Worm (Caenorhabditis elegans) whole organism, young adult: ENCODE data around the gene B0547.2.

Source experiments
- D2030.7 ChIP-seq: fragments of 200-800 bp; sonication (Bioruptor generic); IDR thresholded peaks from 2 replicates; pipeline ENCODE4 v1.3.6; 2022; ENCODE audit warnings: missing genetic modification reagents, missing genetic modification characterization, missing compliant biosample characterization
- F22D6.2 ChIP-seq: sonication (generic microtip); optimal IDR thresholded peaks from 2 replicates; lab custom pipeline; 2016; ENCODE audit warnings: mild to moderate bottlenecking, missing genetic modification characterization, missing compliant biosample characterization
- F23B12.7 ChIP-seq: sonication (generic microtip); optimal IDR thresholded peaks from 2 replicates; lab custom pipeline; 2017; ENCODE audit warnings: missing genetic modification characterization, mild to moderate bottlenecking, missing compliant biosample characterization, antibody characterized with exemption, moderate library complexity; ENCODE audit not compliant: insufficient read depth
- F57A8.1 ChIP-seq: fragments of 200-800 bp; sonication (Bioruptor generic); optimal IDR thresholded peaks from 2 replicates; lab custom pipeline; 2018; ENCODE audit warnings: mild to moderate bottlenecking, missing genetic modification characterization, moderate library complexity, missing compliant biosample characterization
- K12H6.12 ChIP-seq: fragments of 200-800 bp; sonication (Bioruptor generic); optimal IDR thresholded peaks from 2 replicates; lab custom pipeline; 2018; ENCODE audit warnings: mild to moderate bottlenecking, missing genetic modification characterization, missing compliant biosample characterization
- Y53G8AR.9 ChIP-seq: fragments of 200-800 bp; sonication (Bioruptor generic); conservative IDR thresholded peaks from 2 replicates; pipeline ENCODE4 v1.3.6; 2022; ENCODE audit warnings: missing genetic modification reagents, missing genetic modification characterization, missing compliant biosample characterization
- Y56A3A.18 ChIP-seq: fragments of 200-800 bp; sonication (Bioruptor generic); IDR thresholded peaks from 2 replicates; pipeline ENCODE4 v1.3.6; 2022; ENCODE audit warnings: missing genetic modification reagents, missing genetic modification characterization, missing compliant biosample characterization
- Y79H2A.3 ChIP-seq: fragments of 200-800 bp; sonication (Bioruptor generic); conservative IDR thresholded peaks from 2 replicates; pipeline ENCODE4 v1.3.6; 2022; ENCODE audit warnings: missing genetic modification reagents, missing genetic modification characterization, missing compliant biosample characterization
- ZK185.1 ChIP-seq: sonication (generic microtip); optimal IDR thresholded peaks from 2 replicates; lab custom pipeline; 2016; ENCODE audit warnings: mild to moderate bottlenecking, missing genetic modification characterization, missing compliant biosample characterization; ENCODE audit not compliant: poor library complexity, severe bottlenecking
- aptf-3 ChIP-seq: fragments of 200-800 bp; sonication (Bioruptor generic); IDR thresholded peaks from 2 replicates; pipeline ENCODE4 v1.3.6; 2022; ENCODE audit warnings: missing genetic modification characterization, missing compliant biosample characterization
- attf-5 ChIP-seq: fragments of 200-800 bp; sonication (Bioruptor generic); optimal IDR thresholded peaks from 2 replicates; lab custom pipeline; 2018; ENCODE audit warnings: mild to moderate bottlenecking, missing genetic modification characterization, missing compliant biosample characterization
- cebp-1 ChIP-seq, 2 experiments: fragments of 200-800 bp in 1 of 2; sonication (Bioruptor generic) in 1 of 2; sonication (generic microtip) in 1 of 2; IDR thresholded peaks in 1 of 2; optimal IDR thresholded peaks in 1 of 2; 2 replicates each; pipeline versions ENCODE4 v1.3.6 to Lab custom; 2017 to 2022; ENCODE audit warnings: missing compliant biosample characterization in 2 of 2, missing genetic modification characterization in 2 of 2, mild to moderate bottlenecking in 1 of 2, missing genetic modification reagents in 1 of 2, moderate library complexity in 1 of 2
- cebp-2 ChIP-seq: fragments of 200-800 bp; sonication (Bioruptor generic); IDR thresholded peaks from 2 replicates; pipeline ENCODE4 v1.3.6; 2022; ENCODE audit warnings: missing genetic modification characterization, missing compliant biosample characterization
- ceh-100 ChIP-seq: fragments of 200-800 bp; sonication (Bioruptor generic); IDR thresholded peaks from 2 replicates; pipeline ENCODE4 v1.3.6; 2022; ENCODE audit warnings: missing genetic modification reagents, missing genetic modification characterization, missing compliant biosample characterization
- ceh-27 ChIP-seq: fragments of 200-800 bp; sonication (Bioruptor generic); optimal IDR thresholded peaks from 2 replicates; lab custom pipeline; 2018; ENCODE audit warnings: mild to moderate bottlenecking, missing genetic modification characterization, moderate library complexity, missing compliant biosample characterization
- ceh-79 ChIP-seq: sonication (generic microtip); optimal IDR thresholded peaks from 2 replicates; lab custom pipeline; 2017; ENCODE audit warnings: mild to moderate bottlenecking, missing genetic modification characterization, missing compliant biosample characterization
- dox-1 ChIP-seq: fragments of 200-800 bp; sonication (Bioruptor generic); IDR thresholded peaks from 2 replicates; pipeline ENCODE4 v1.3.6; 2022; ENCODE audit warnings: missing genetic modification reagents, missing genetic modification characterization, missing compliant biosample characterization
- dpff-1 ChIP-seq: sonication (generic microtip); optimal IDR thresholded peaks from 2 replicates; lab custom pipeline; 2017; ENCODE audit warnings: mild to moderate bottlenecking, missing genetic modification characterization, missing compliant biosample characterization
- efl-1 ChIP-seq: fragments of 150-350 bp; optimal IDR thresholded peaks from 2 replicates; lab custom pipeline; 2014; ENCODE audit warnings: missing biosample characterization, missing genetic modification reagents, missing genetic modification characterization
- egl-18 ChIP-seq: fragments of 200-800 bp; sonication (Bioruptor generic); IDR thresholded peaks from 2 replicates; pipeline ENCODE4 v1.3.6; 2022; ENCODE audit warnings: missing genetic modification reagents, missing genetic modification characterization, missing compliant biosample characterization
- egl-44 ChIP-seq: fragments of 200-800 bp; sonication (Bioruptor generic); IDR thresholded peaks from 2 replicates; pipeline ENCODE4 v1.3.6; 2022; ENCODE audit warnings: missing genetic modification reagents, missing genetic modification characterization, missing compliant biosample characterization
- egrh-3 ChIP-seq: fragments of 200-800 bp; sonication (Bioruptor generic); IDR thresholded peaks from 2 replicates; pipeline ENCODE4 v1.3.6; 2022; ENCODE audit warnings: missing genetic modification reagents, missing genetic modification characterization, missing compliant biosample characterization
- gei-17 ChIP-seq: fragments of 200-800 bp; sonication (Bioruptor generic); optimal IDR thresholded peaks from 2 replicates; lab custom pipeline; 2018; ENCODE audit warnings: mild to moderate bottlenecking, missing genetic modification characterization, missing compliant biosample characterization
- him-1 ChIP-seq: sonication (generic microtip); optimal IDR thresholded peaks from 2 replicates; lab custom pipeline; 2016; ENCODE audit warnings: missing genotype, missing genetic modification reagents, missing genetic modification characterization, missing compliant biosample characterization
- hmg-1.2 ChIP-seq: fragments of 200-800 bp; sonication (Bioruptor generic); IDR thresholded peaks from 2 replicates; pipeline ENCODE4 v1.3.6; 2022; ENCODE audit warnings: missing genetic modification reagents, missing genetic modification characterization, missing compliant biosample characterization
- lag-1 ChIP-seq: fragments of 200-800 bp; sonication (Bioruptor generic); IDR thresholded peaks from 2 replicates; pipeline ENCODE4 v1.3.6; 2022; ENCODE audit warnings: missing genetic modification reagents, missing genetic modification characterization, missing compliant biosample characterization
- let-526 ChIP-seq: fragments of 200-800 bp; sonication (Bioruptor generic); IDR thresholded peaks from 2 replicates; pipeline ENCODE4 v1.3.6; 2022; ENCODE audit warnings: missing genetic modification reagents, missing genetic modification characterization, missing compliant biosample characterization
- lin-26 ChIP-seq: fragments of 200-800 bp; sonication (Bioruptor generic); IDR thresholded peaks from 2 replicates; pipeline ENCODE4 v1.3.6; 2022; ENCODE audit warnings: missing genetic modification reagents, missing genetic modification characterization, missing compliant biosample characterization
- lin-54 ChIP-seq: fragments of 200-800 bp; sonication (Bioruptor generic); optimal IDR thresholded peaks from 2 replicates; lab custom pipeline; 2018; ENCODE audit warnings: mild to moderate bottlenecking, missing genetic modification characterization, missing compliant biosample characterization
- madf-6 ChIP-seq: fragments of 200-800 bp; sonication (Bioruptor generic); IDR thresholded peaks from 2 replicates; pipeline ENCODE4 v1.3.6; 2022; ENCODE audit warnings: missing genetic modification reagents, missing genetic modification characterization, missing compliant biosample characterization
- mcd-1 ChIP-seq: fragments of 200-800 bp; sonication (Bioruptor generic); IDR thresholded peaks from 2 replicates; pipeline ENCODE4 v1.3.6; 2022; ENCODE audit warnings: missing genetic modification reagents, missing genetic modification characterization, missing compliant biosample characterization
- mes-4 ChIP-seq: sonication (generic microtip); optimal IDR thresholded peaks from 2 replicates; lab custom pipeline; 2016; ENCODE audit warnings: missing genotype, missing genetic modification characterization, missing compliant biosample characterization
- mxl-1 ChIP-seq: sonication (generic microtip); optimal IDR thresholded peaks from 2 replicates; lab custom pipeline; 2016; ENCODE audit warnings: missing genetic modification characterization, missing compliant biosample characterization
- nfya-2 ChIP-seq: fragments of 200-800 bp; sonication (Bioruptor generic); IDR thresholded peaks from 2 replicates; pipeline ENCODE4 v1.3.6; 2022; ENCODE audit warnings: missing genetic modification reagents, missing genetic modification characterization, missing compliant biosample characterization
- nfyb-1 ChIP-seq: fragments of 200-800 bp; sonication (Bioruptor generic); IDR thresholded peaks from 2 replicates; pipeline ENCODE4 v1.3.6; 2022; ENCODE audit warnings: missing genetic modification reagents, missing genetic modification characterization, missing compliant biosample characterization
- sdz-38 ChIP-seq: sonication (generic microtip); optimal IDR thresholded peaks from 2 replicates; lab custom pipeline; 2016; ENCODE audit warnings: missing genotype, missing genetic modification characterization, missing compliant biosample characterization
- sea-2 ChIP-seq: fragments of 200-800 bp; sonication (Bioruptor generic); IDR thresholded peaks from 2 replicates; pipeline ENCODE4 v1.3.6; 2022; ENCODE audit warnings: missing genetic modification characterization, missing compliant biosample characterization
- snpc-3.4 ChIP-seq: sonication (generic microtip); optimal IDR thresholded peaks from 2 replicates; lab custom pipeline; 2017; ENCODE audit warnings: missing genetic modification characterization, mild to moderate bottlenecking, missing compliant biosample characterization, antibody characterized with exemption, moderate library complexity, missing genotype, missing genetic modification reagents
- snpc-4 ChIP-seq, 5 experiments: fragments of 150-350 bp in 1 of 5; sonication (generic microtip) in 4 of 5; optimal IDR thresholded peaks; 2 replicates each; lab custom pipeline; 2014 to 2018; ENCODE audit warnings: missing genetic modification characterization in 5 of 5, missing biosample characterization in 3 of 5, antibody characterized with exemption in 2 of 5, mild to moderate bottlenecking in 2 of 5, missing compliant biosample characterization in 2 of 5, missing genotype in 2 of 5, moderate library complexity in 2 of 5, missing genetic modification reagents in 1 of 5
- xnd-1 ChIP-seq: sonication (generic microtip); optimal IDR thresholded peaks from 2 replicates; lab custom pipeline; 2016; ENCODE audit warnings: missing genotype, missing genetic modification reagents, missing genetic modification characterization, missing compliant biosample characterization
- zim-3 ChIP-seq: sonication (generic microtip); optimal IDR thresholded peaks from 2 replicates; lab custom pipeline; 2017; ENCODE audit warnings: mild to moderate bottlenecking, missing genetic modification characterization, moderate library complexity, missing compliant biosample characterization

Gene B0547.2

DNA sequence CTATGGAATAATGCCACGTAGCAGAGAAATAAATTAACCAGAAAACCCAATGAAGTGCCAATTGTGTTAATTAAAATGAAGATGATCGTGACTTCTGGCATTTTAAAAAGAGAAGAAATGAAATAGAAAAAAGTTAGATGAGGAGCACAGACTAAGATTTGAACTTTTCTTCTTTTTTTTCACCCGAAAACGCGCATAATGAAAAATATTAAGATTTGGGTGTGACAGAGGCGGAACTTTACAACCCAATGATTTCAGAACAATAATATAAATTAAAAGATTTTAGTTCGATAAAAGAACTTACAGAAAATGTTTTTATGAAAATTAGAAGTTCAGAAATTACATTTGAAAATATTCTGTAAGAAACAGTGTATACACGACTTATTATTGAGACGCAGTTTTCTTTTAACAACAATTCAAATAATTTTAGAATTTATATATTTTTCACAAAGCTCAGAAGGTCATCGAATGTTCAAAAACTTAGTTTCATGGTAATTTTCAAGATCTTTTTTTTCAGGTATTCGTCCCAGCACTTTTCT, at the start of gene B0547.2, which contains the start of gene srd-8:
Gene B0547.2 (plus strand): TSS at position 489 of the 539 bp plus-strand sequence.
Gene srd-8 (minus strand): TSS at position 101 of the 539 bp plus-strand sequence.
- TF ChIP-seq sea-2, result no peak
- TF ChIP-seq nfyb-1 (GFP tag; lab: Robert Waterston, UW), result no peak
- no peak for TF ChIP-seq lin-54 (GFP tag; lab: Kevin White, UChicago)
- no peak for TF ChIP-seq efl-1
- no peak for TF ChIP-seq madf-6 (GFP tag; lab: Robert Waterston, UW)
- no peak for TF ChIP-seq him-1
- no peak for TF ChIP-seq F23B12.7 (tag; lab: Kevin White, UChicago)
- no peak for TF ChIP-seq mes-4 (tag; lab: Kevin White, UChicago)
- TF ChIP-seq sdz-38 (tag; lab: Kevin White, UChicago), result no peak
- TF ChIP-seq lin-26 (GFP tag; lab: Robert Waterston, UW), result no peak
- TF ChIP-seq Y56A3A.18 (GFP tag; lab: Robert Waterston, UW), result no peak
- no peak for TF ChIP-seq zim-3 (tag; lab: Kevin White, UChicago)
- TF ChIP-seq ceh-79 (tag; lab: Kevin White, UChicago), result no peak
- no peak for TF ChIP-seq Y79H2A.3
- TF ChIP-seq ceh-27 (GFP tag; lab: Kevin White, UChicago), result no peak
- TF ChIP-seq F57A8.1, result no peak
- TF ChIP-seq attf-5 (GFP tag; lab: Kevin White, UChicago), result no peak
- no peak for TF ChIP-seq egl-44 (GFP tag; lab: Robert Waterston, UW)
- TF ChIP-seq, all 124 proteins: peak for 0

- TF ChIP-seq Y53G8AR.9 (no peak), K12H6.12 (tag; lab: Kevin White, UChicago) (peak; percentile 34), lag-1 (GFP tag; lab: Robert Waterston, UW) (no peak), ceh-100 (GFP tag; lab: Robert Waterston, UW) (no peak), dpff-1 (tag; lab: Kevin White, UChicago) (no peak), gei-17 (no peak), F23B12.7 (tag; lab: Kevin White, UChicago) (no peak)
These were observed 47.2 kb upstream of the B0547.2 start for ce11 chrIV:5598515-5599132.

ce11 chrIV:5600316-5600715, 45.5 kb upstream of the B0547.2 start:
- TF ChIP-seq aptf-3 (no peak), nfya-2 (no peak), snpc-4 (GFP tag; optimal IDR thresholded peaks at IDR 0.05; lab: Kevin White, UChicago) (no peak), snpc-4 (tag; optimal IDR thresholded peaks at IDR 0.05; lab: Kevin White, UChicago) (peak in 1 of 4 experiments; percentile 23), zim-3 (tag; lab: Kevin White, UChicago) (no peak), let-526 (GFP tag; lab: Robert Waterston, UW) (no peak), dox-1 (0 out of 2 replicates have a peak, but pooled peaks have one; percentile 21), F22D6.2 (tag; lab: Kevin White, UChicago) (no peak), snpc-3.4 (tag; lab: Kevin White, UChicago) (no peak), hmg-1.2 (GFP tag; lab: Robert Waterston, UW) (peak; percentile 87), Y79H2A.3 (no peak), ceh-79 (tag; lab: Kevin White, UChicago) (no peak), attf-5 (GFP tag; lab: Kevin White, UChicago) (peak; percentile 14), egrh-3 (no peak), egl-18 (GFP tag; lab: Robert Waterston, UW) (no peak), efl-1 (no peak), lin-26 (GFP tag; lab: Robert Waterston, UW) (0 out of 2 replicates have a peak, but pooled peaks have one; percentile 51), mcd-1 (GFP tag; lab: Robert Waterston, UW) (no peak), nfyb-1 (GFP tag; lab: Robert Waterston, UW) (peak; percentile 36; the same call in 1 of the 2 replicates), mxl-1 (tag; lab: Kevin White, UChicago) (no peak), D2030.7 (GFP tag; lab: Robert Waterston, UW) (no peak), ZK185.1 (tag; lab: Kevin White, UChicago) (no peak), K12H6.12 (tag; lab: Kevin White, UChicago) (peak; percentile 45), cebp-1 (GFP tag; IDR thresholded peaks at IDR 0.05; lab: Robert Waterston, UW) (0 out of 2 replicates have a peak, but pooled peaks have one; percentile 21), cebp-1 (tag; optimal IDR thresholded peaks at IDR 0.05; lab: Kevin White, UChicago) (peak; percentile 39), him-1 (no peak), xnd-1 (tag; lab: Kevin White, UChicago) (no peak), cebp-2 (GFP tag; lab: Robert Waterston, UW) (no peak), egl-44 (GFP tag; lab: Robert Waterston, UW) (no peak)
